Worm (Caenorhabditis elegans): ENCODE data around the gene unc-9.
"Not testable (repeated sequence)": the region's sequence is repeated elsewhere in the genome, so short reads cannot be mapped to it uniquely, and the experiment has no call there.

unc-9 gene

DNA sequence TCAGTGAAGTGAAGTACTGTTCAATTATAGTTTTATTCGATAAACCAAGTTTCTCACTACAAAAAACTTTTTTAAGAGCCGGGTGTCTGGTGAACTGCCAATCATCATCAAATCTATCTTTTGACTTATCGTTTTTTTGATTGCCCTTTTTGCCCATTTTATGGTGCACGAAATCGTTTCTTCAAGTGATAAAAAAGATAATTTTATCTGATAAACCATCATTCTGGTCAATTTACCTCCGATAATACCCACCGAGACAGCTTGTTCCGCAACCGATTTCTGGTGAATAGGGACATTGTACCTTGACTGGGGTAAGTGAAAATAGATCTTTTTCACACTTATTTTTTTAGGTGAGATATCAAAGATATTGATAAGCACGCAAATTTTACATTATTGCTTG lies 56.0 kb downstream of the unc-9 start, which contains the start of gene K08H2.10 (continued):
- TF ChIP-seq F10B5.3 (tag; optimal IDR thresholded peaks at IDR 0.05), result no peak
- peak; percentile 100 for TF ChIP-seq php-3 (GFP tag; IDR thresholded peaks at IDR 0.05)
- TF ChIP-seq rbr-2 (tag; optimal IDR thresholded peaks at IDR 0.05), result no peak
- no peak for TF ChIP-seq ceh-44 (GFP tag; IDR thresholded peaks at IDR 0.05)
- no peak for TF ChIP-seq ceh-28 (tag; optimal IDR thresholded peaks at IDR 0.05)
- no peak for TF ChIP-seq unc-130 (GFP tag; optimal IDR thresholded peaks at IDR 0.05)
- TF ChIP-seq Y75B8A.6 (GFP tag; IDR thresholded peaks at IDR 0.05), result no peak
- TF ChIP-seq F49E8.2 (tag; optimal IDR thresholded peaks at IDR 0.05; ENCODE audit: borderline replicate concordance), result no peak
- TF ChIP-seq zfp-2 (tag; optimal IDR thresholded peaks at IDR 0.05), result no peak

ce11 chrX:13261037-13261592 lies 59.5 kb downstream of the unc-9 start:
- TF ChIP-seq lin-38 (GFP tag; IDR thresholded peaks at IDR 0.05) (peak; percentile 62), pha-4 (GFP tag; IDR thresholded peaks at IDR 0.05) (peak; percentile 57; the same call in 1 of the 2 replicates), mep-1 (tag; optimal IDR thresholded peaks at IDR 0.05) (peak; percentile 6), dve-1 (tag; optimal IDR thresholded peaks at IDR 0.05; ENCODE audit: insufficient read depth) (peak; percentile 59), snpc-1.2 (GFP tag; IDR thresholded peaks at IDR 0.05) (peak; percentile 64; the same call in 1 of the 2 replicates), arid-1 (GFP tag; conservative IDR thresholded peaks at IDR 0.05) (0 out of 2 replicates have a peak, but pooled peaks have one; percentile 33), lim-7 (GFP tag; IDR thresholded peaks at IDR 0.05) (peak; percentile 70), vab-7 (GFP tag; IDR thresholded peaks at IDR 0.05) (peak; percentile 55; the same call in 1 of the 2 replicates), daf-16 (GFP tag; optimal IDR thresholded peaks at IDR 0.05) (peak in 1 of 2 experiments; percentile 51), daf-16 (tag; optimal IDR thresholded peaks at IDR 0.05) (peak; percentile 85), nhr-48 (tag; optimal IDR thresholded peaks at IDR 0.05) (peak; percentile 27), hlh-11 (tag; optimal IDR thresholded peaks at IDR 0.05) (peak; percentile 13), lin-1 (GFP tag; IDR thresholded peaks at IDR 0.05) (0 out of 2 replicates have a peak, but pooled peaks have one; percentile 15), mes-2 (tag; optimal IDR thresholded peaks at IDR 0.05; ENCODE audit: poor library complexity, severe bottlenecking) (peak; percentile 49), tra-1 (GFP tag; IDR thresholded peaks at IDR 0.05) (peak; percentile 61; the same call in 1 of the 2 replicates), pqm-1 (tag; optimal IDR thresholded peaks at IDR 0.05) (peak; percentile 4), dmd-6 (GFP tag; IDR thresholded peaks at IDR 0.05) (peak; percentile 46)
- TF ChIP-seq pha-4 (tag; optimal IDR thresholded peaks at IDR 0.05), result not testable (repeated sequence)

DNA sequence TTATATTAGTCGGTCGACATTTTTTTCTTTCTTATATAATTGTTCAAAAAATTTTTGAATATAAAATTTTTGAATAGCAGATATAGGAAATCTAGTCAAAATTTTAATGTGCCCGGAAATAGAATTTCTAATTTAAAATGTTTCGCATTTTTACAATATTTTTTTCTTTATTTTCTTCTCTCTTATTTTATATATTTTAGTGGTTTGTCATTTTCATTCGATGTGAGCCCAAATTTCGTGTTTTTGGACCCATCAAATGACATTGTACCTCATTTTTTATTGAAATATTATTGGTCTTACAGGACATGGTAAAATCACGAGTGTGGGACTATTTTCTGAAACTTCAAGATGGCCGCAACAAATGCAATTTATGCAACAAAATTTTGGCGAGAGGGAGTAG lies 60.6 kb downstream of the unc-9 start, which contains the start of gene K09A11.1:
TSS of gene K09A11.1 (plus strand) at position 301 of the 400 bp plus-strand sequence.
- TF ChIP-seq F10B5.3 (tag; optimal IDR thresholded peaks at IDR 0.05) (no peak), zfp-2 (tag; optimal IDR thresholded peaks at IDR 0.05) (no peak), nhr-6 (tag; optimal IDR thresholded peaks at IDR 0.05) (no peak), tag-97 (GFP tag; IDR thresholded peaks at IDR 0.05) (no peak), hif-1 (tag; optimal IDR thresholded peaks at IDR 0.05) (no peak), pha-4 (GFP tag; IDR thresholded peaks at IDR 0.05) (no peak), pha-4 (tag; optimal IDR thresholded peaks at IDR 0.05) (no peak), jun-1 (tag; optimal IDR thresholded peaks at IDR 0.05) (no peak), Y5F2A.4 (GFP tag; optimal IDR thresholded peaks at IDR 0.05) (no peak), F26F4.8 (GFP tag; conservative IDR thresholded peaks at IDR 0.05) (no peak), dmd-6 (GFP tag; IDR thresholded peaks at IDR 0.05) (no peak), F37D6.2 (tag; optimal IDR thresholded peaks at IDR 0.05) (no peak), nhr-25 (tag; optimal IDR thresholded peaks at IDR 0.05; ENCODE audit: borderline replicate concordance, insufficient read depth) (no peak), lin-39 (tag; optimal IDR thresholded peaks at IDR 0.05) (no peak), rbr-2 (tag; optimal IDR thresholded peaks at IDR 0.05) (no peak), dve-1 (tag; optimal IDR thresholded peaks at IDR 0.05; ENCODE audit: insufficient read depth) (no peak)

All from whole organism, L4 larva.